Worm (Caenorhabditis elegans): ENCODE measurements around the gene zyx-1.

zyx-1 gene

ce11 chrII:13085951-13086350, 29.2 kb downstream of the zyx-1 start:
- TF ChIP-seq Y55F3AM.14 (GFP tag; optimal IDR thresholded peaks at IDR 0.05) (no peak), ama-1 (optimal IDR thresholded peaks at IDR 0.05) (no peak), lsy-2 (tag; optimal IDR thresholded peaks at IDR 0.05) (no peak), unc-62 (GFP tag; optimal IDR thresholded peaks at IDR 0.05) (no peak), nhr-10 (tag; optimal IDR thresholded peaks at IDR 0.05) (no peak), ZK546.5 (tag; optimal IDR thresholded peaks at IDR 0.05) (no peak), nhr-12 (tag; optimal IDR thresholded peaks at IDR 0.05) (no peak), crh-2 (tag; optimal IDR thresholded peaks at IDR 0.05) (no peak), snpc-4 (tag; optimal IDR thresholded peaks at IDR 0.05) (no peak), ztf-11 (tag; optimal IDR thresholded peaks at IDR 0.05) (no peak), nhr-11 (tag; optimal IDR thresholded peaks at IDR 0.05) (no peak), alr-1 (tag; optimal IDR thresholded peaks at IDR 0.05) (no peak), lin-11 (tag; optimal IDR thresholded peaks at IDR 0.05) (no peak), sma-9 (GFP tag; optimal IDR thresholded peaks at IDR 0.05) (no peak), sma-9 (tag; optimal IDR thresholded peaks at IDR 0.05) (no peak), elt-3 (tag; optimal IDR thresholded peaks at IDR 0.05) (no peak), nhr-21 (tag; optimal IDR thresholded peaks at IDR 0.05) (no peak), peb-1 (tag; optimal IDR thresholded peaks at IDR 0.05) (no peak), F13H6.1 (tag; optimal IDR thresholded peaks at IDR 0.05) (no peak), elt-1 (tag; optimal IDR thresholded peaks at IDR 0.05) (no peak)

ce11 chrII:13091123-13091522, 34.4 kb downstream of the zyx-1 start, which contains the start of gene Y81G3A.4:
Gene Y81G3A.4 (plus strand): TSS chrII:13091423.
- TF ChIP-seq mdl-1 (tag; optimal IDR thresholded peaks at IDR 0.05) = no peak
- TF ChIP-seq ceh-82 (tag; optimal IDR thresholded peaks at IDR 0.05) = no peak
- TF ChIP-seq mab-5 (tag; optimal IDR thresholded peaks at IDR 0.05) = no peak
- TF ChIP-seq sma-9 (GFP tag; optimal IDR thresholded peaks at IDR 0.05) = no peak
- no peak for TF ChIP-seq sma-9 (tag; optimal IDR thresholded peaks at IDR 0.05)
- no peak for TF ChIP-seq F13H6.1 (tag; optimal IDR thresholded peaks at IDR 0.05)
- TF ChIP-seq fos-1 (tag; optimal IDR thresholded peaks at IDR 0.05) = no peak
- no peak for TF ChIP-seq nhr-77 (tag; optimal IDR thresholded peaks at IDR 0.05)
- TF ChIP-seq peb-1 (tag; optimal IDR thresholded peaks at IDR 0.05) = no peak
- no peak for TF ChIP-seq sma-3 (GFP tag; optimal IDR thresholded peaks at IDR 0.05)
- no peak for TF ChIP-seq lin-13 (GFP tag; optimal IDR thresholded peaks at IDR 0.05)
- TF ChIP-seq unc-62 (GFP tag; optimal IDR thresholded peaks at IDR 0.05) = no peak
- no peak for TF ChIP-seq egl-27 (tag; optimal IDR thresholded peaks at IDR 0.05)
- TF ChIP-seq ztf-1 (GFP tag; conservative IDR thresholded peaks at IDR 0.05) = no peak
- TF ChIP-seq unc-39 (tag; optimal IDR thresholded peaks at IDR 0.05) = no peak
- TF ChIP-seq unc-55 (GFP tag; optimal IDR thresholded peaks at IDR 0.05) = no peak
- no peak for TF ChIP-seq nhr-12 (tag; optimal IDR thresholded peaks at IDR 0.05)
- no peak for TF ChIP-seq nhr-6 (tag; optimal IDR thresholded peaks at IDR 0.05)
- TF ChIP-seq elt-3 (tag; optimal IDR thresholded peaks at IDR 0.05) = no peak
- TF ChIP-seq snpc-4 (tag; optimal IDR thresholded peaks at IDR 0.05) = no peak

- no peak for TF ChIP-seq ztf-11 (tag; optimal IDR thresholded peaks at IDR 0.05)
- TF ChIP-seq nhr-11 (tag; optimal IDR thresholded peaks at IDR 0.05) = no peak
- TF ChIP-seq nhr-237 (tag; optimal IDR thresholded peaks at IDR 0.05) = no peak
Observed at ce11 chrII:13091857-13092256, 35.1 kb downstream of the zyx-1 start.

- TF ChIP-seq Y55F3AM.14 (GFP tag; optimal IDR thresholded peaks at IDR 0.05) (no peak), ceh-82 (tag; optimal IDR thresholded peaks at IDR 0.05) (no peak), nhr-21 (tag; optimal IDR thresholded peaks at IDR 0.05) (no peak), mdl-1 (tag; optimal IDR thresholded peaks at IDR 0.05) (no peak), skn-1 (tag; optimal IDR thresholded peaks at IDR 0.05) (no peak), lin-39 (tag; optimal IDR thresholded peaks at IDR 0.05) (no peak), unc-62 (GFP tag; optimal IDR thresholded peaks at IDR 0.05) (no peak), elt-1 (tag; optimal IDR thresholded peaks at IDR 0.05) (no peak), ceh-16 (tag; optimal IDR thresholded peaks at IDR 0.05) (no peak), fos-1 (tag; optimal IDR thresholded peaks at IDR 0.05) (no peak), unc-39 (tag; optimal IDR thresholded peaks at IDR 0.05) (no peak), gmeb-1 (tag; optimal IDR thresholded peaks at IDR 0.05) (no peak), mbf-1 (tag; optimal IDR thresholded peaks at IDR 0.05) (no peak), lin-13 (GFP tag; optimal IDR thresholded peaks at IDR 0.05) (no peak), R02D3.7 (tag; optimal IDR thresholded peaks at IDR 0.05) (no peak), blmp-1 (tag; optimal IDR thresholded peaks at IDR 0.05; ENCODE audit: insufficient read depth) (no peak), nhr-10 (tag; optimal IDR thresholded peaks at IDR 0.05) (no peak)
Observed at ce11 chrII:13096345-13096744, 39.6 kb downstream of the zyx-1 start.

All from whole organism, L2 larva.